Worm (Caenorhabditis elegans) whole organism, L3 larva: ENCODE results near the gene D2096.12.
"Not testable (repeated sequence)": the region's sequence is repeated elsewhere in the genome, so short reads cannot be mapped to it uniquely, and the experiment has no call there.

Experiments used
- R02D3.7 ChIP-seq: fragments of 150-350 bp; optimal IDR thresholded peaks from 2 replicates; lab custom pipeline; 2014; ENCODE audit warnings: missing biosample characterization, missing genetic modification characterization
- aly-2 ChIP-seq: fragments of 150-350 bp; optimal IDR thresholded peaks from 2 replicates; lab custom pipeline; 2014; ENCODE audit warnings: missing biosample characterization, missing genetic modification characterization
- ama-1 ChIP-seq: fragments of 150-350 bp; optimal IDR thresholded peaks from 2 replicates; lab custom pipeline; 2018
- ceh-16 ChIP-seq: sonication (generic microtip); optimal IDR thresholded peaks from 2 replicates; lab custom pipeline; 2017; ENCODE audit warnings: missing biosample characterization, missing genetic modification characterization
- ceh-28 ChIP-seq: fragments of 150-350 bp; optimal IDR thresholded peaks from 2 replicates; lab custom pipeline; 2014; ENCODE audit warnings: missing biosample characterization, missing genetic modification reagents, missing genetic modification characterization
- ceh-9 ChIP-seq: sonication (generic microtip); optimal IDR thresholded peaks from 2 replicates; lab custom pipeline; 2018; ENCODE audit warnings: missing biosample characterization, missing genetic modification characterization
- daf-12 ChIP-seq: fragments of 150-350 bp; optimal IDR thresholded peaks from 2 replicates; lab custom pipeline; 2014; ENCODE audit warnings: missing biosample characterization, missing genetic modification reagents, missing genetic modification characterization
- egl-27 ChIP-seq: sonication (generic microtip); optimal IDR thresholded peaks from 4 replicates; lab custom pipeline; 2017; ENCODE audit warnings: missing biosample characterization, missing genetic modification reagents, missing genetic modification characterization
- elt-2 ChIP-seq: sonication (generic microtip); optimal IDR thresholded peaks from 2 replicates; lab custom pipeline; 2016; ENCODE audit warnings: missing genetic modification reagents, mild to moderate bottlenecking, missing genetic modification characterization, missing compliant biosample characterization
- elt-3 ChIP-seq, 3 experiments: fragments of 150-350 bp in 1 of 3; sonication (generic microtip) in 2 of 3; optimal IDR thresholded peaks; 2 replicates in 2 of 3; 4 replicates in 1 of 3; lab custom pipeline; 2014 to 2017; ENCODE audit warnings: missing biosample characterization in 3 of 3, missing genetic modification characterization in 3 of 3
- fkh-10 ChIP-seq: sonication (generic microtip); optimal IDR thresholded peaks from 2 replicates; lab custom pipeline; 2017; ENCODE audit warnings: missing biosample characterization, missing genetic modification reagents, missing genetic modification characterization
- fos-1 ChIP-seq: fragments of 150-350 bp; optimal IDR thresholded peaks from 2 replicates; lab custom pipeline; 2014; ENCODE audit warnings: missing biosample characterization, missing genetic modification characterization
- hmg-11 ChIP-seq: sonication (generic microtip); optimal IDR thresholded peaks from 2 replicates; lab custom pipeline; 2016; ENCODE audit warnings: missing genetic modification characterization, missing compliant biosample characterization
- jun-1 ChIP-seq: fragments of 150-350 bp; optimal IDR thresholded peaks from 2 replicates; lab custom pipeline; 2014; ENCODE audit warnings: missing biosample characterization, missing genetic modification reagents, missing genetic modification characterization
- lin-39 ChIP-seq: fragments of 150-350 bp; optimal IDR thresholded peaks from 2 replicates; lab custom pipeline; 2018; ENCODE audit warnings: missing biosample characterization, missing genetic modification reagents, missing genetic modification characterization
- mml-1 ChIP-seq: fragments of 150-350 bp; sonication (generic microtip); optimal IDR thresholded peaks from 3 replicates; lab custom pipeline; 2014; ENCODE audit warnings: missing biosample characterization, missing genetic modification characterization
- nfya-1 ChIP-seq: sonication (generic microtip); optimal IDR thresholded peaks from 2 replicates; lab custom pipeline; 2017; ENCODE audit warnings: missing genetic modification characterization, mild to moderate bottlenecking, missing compliant biosample characterization, antibody characterized with exemption, moderate library complexity; ENCODE audit not compliant: insufficient read depth
- nhr-12 ChIP-seq: fragments of 150-350 bp; optimal IDR thresholded peaks from 2 replicates; lab custom pipeline; 2014; ENCODE audit warnings: missing biosample characterization, missing genetic modification characterization
- nhr-23 ChIP-seq: fragments of 150-350 bp; optimal IDR thresholded peaks from 2 replicates; lab custom pipeline; 2014; ENCODE audit warnings: missing biosample characterization, missing genetic modification reagents, missing genetic modification characterization
- nhr-237 ChIP-seq: fragments of 150-350 bp; optimal IDR thresholded peaks from 2 replicates; lab custom pipeline; 2014; ENCODE audit warnings: missing biosample characterization, missing genetic modification characterization
- nhr-25 ChIP-seq: sonication (generic microtip); optimal IDR thresholded peaks from 2 replicates; lab custom pipeline; 2017; ENCODE audit warnings: missing biosample characterization, missing genetic modification characterization
- nhr-28 ChIP-seq: fragments of 150-350 bp; optimal IDR thresholded peaks from 2 replicates; lab custom pipeline; 2014; ENCODE audit warnings: missing biosample characterization, missing genetic modification characterization
- nhr-43 ChIP-seq: sonication (generic microtip); optimal IDR thresholded peaks from 2 replicates; lab custom pipeline; 2016; ENCODE audit warnings: mild to moderate bottlenecking, missing genetic modification characterization, missing compliant biosample characterization; ENCODE audit not compliant: poor library complexity, severe bottlenecking
- nhr-67 ChIP-seq: fragments of 150-350 bp; optimal IDR thresholded peaks from 2 replicates; lab custom pipeline; 2014; ENCODE audit warnings: missing biosample characterization, missing genetic modification characterization
- nhr-76 ChIP-seq: fragments of 150-350 bp; sonication (generic microtip); optimal IDR thresholded peaks from 5 replicates; lab custom pipeline; 2014; ENCODE audit warnings: missing biosample characterization, missing genetic modification characterization
- nhr-77 ChIP-seq: fragments of 150-350 bp; optimal IDR thresholded peaks from 2 replicates; lab custom pipeline; 2014; ENCODE audit warnings: missing biosample characterization, missing genetic modification characterization
- pha-4 ChIP-seq: fragments of 150-350 bp; optimal IDR thresholded peaks from 2 replicates; lab custom pipeline; 2014; ENCODE audit warnings: missing biosample characterization, missing genetic modification reagents, missing genetic modification characterization
- sea-2 ChIP-seq: fragments of 150-350 bp; sonication (generic microtip); optimal IDR thresholded peaks from 4 replicates; lab custom pipeline; 2014; ENCODE audit warnings: missing biosample characterization, missing genetic modification reagents, missing genetic modification characterization
- skn-1 ChIP-seq: fragments of 150-350 bp; optimal IDR thresholded peaks from 2 replicates; lab custom pipeline; 2014; ENCODE audit warnings: missing biosample characterization, missing genetic modification characterization
- tbx-2 ChIP-seq: sonication (generic microtip); optimal IDR thresholded peaks from 2 replicates; lab custom pipeline; 2016; ENCODE audit warnings: mild to moderate bottlenecking, missing genetic modification characterization, missing compliant biosample characterization
- unc-62 ChIP-seq: fragments of 150-350 bp; sonication (generic microtip); optimal IDR thresholded peaks from 4 replicates; lab custom pipeline; 2014; ENCODE audit warnings: missing biosample characterization, missing genetic modification reagents, missing genetic modification characterization
- zag-1 ChIP-seq: fragments of 150-350 bp; optimal IDR thresholded peaks from 2 replicates; lab custom pipeline; 2014; ENCODE audit warnings: missing biosample characterization, missing genetic modification characterization

D2096.12 gene

ce11 chrIV:8382695-8383094 is 19.4 kb downstream of the D2096.12 start, which contains the start of gene D2096.9:
TSS of gene D2096.9 (minus strand) at chrIV:8382795.
- no peak for TF ChIP-seq tbx-2
- TF ChIP-seq R02D3.7 (tag; lab: Kevin White, UChicago), result no peak
- no peak for TF ChIP-seq nhr-67
- no peak for TF ChIP-seq unc-62 (GFP tag; lab: Kevin White, UChicago)
- no peak for TF ChIP-seq lin-39
- TF ChIP-seq nhr-43, result no peak
- TF ChIP-seq mml-1, result no peak
- no peak for TF ChIP-seq nhr-76 (tag; lab: Kevin White, UChicago)
- no peak for TF ChIP-seq sea-2 (GFP tag; lab: Kevin White, UChicago)
- TF ChIP-seq nfya-1 (tag; lab: Kevin White, UChicago), result no peak
- no peak for TF ChIP-seq ceh-16

ce11 chrIV:8384737-8385136 is 21.5 kb downstream of the D2096.12 start:
- no peak for TF ChIP-seq nfya-1 (tag; lab: Kevin White, UChicago)
- TF ChIP-seq jun-1 (tag; lab: Kevin White, UChicago), result no peak
- TF ChIP-seq nhr-76 (tag; lab: Kevin White, UChicago), result no peak
- TF ChIP-seq zag-1 (tag; lab: Kevin White, UChicago), result no peak
- TF ChIP-seq nhr-28 (tag; lab: Kevin White, UChicago), result no peak
- no peak for TF ChIP-seq tbx-2
- no peak for TF ChIP-seq ceh-16
- TF ChIP-seq ama-1, result no peak
- no peak for TF ChIP-seq fkh-10
- no peak for TF ChIP-seq mml-1
- no peak for TF ChIP-seq egl-27
- no peak for TF ChIP-seq daf-12 (tag; lab: Kevin White, UChicago)

ce11 chrIV:8385662-8386061 is 22.4 kb downstream of the D2096.12 start:
- TF ChIP-seq fkh-10 (no peak), zag-1 (tag; lab: Kevin White, UChicago) (no peak), nhr-43 (no peak), elt-3 (tag; optimal IDR thresholded peaks at IDR 0.05; lab: Kevin White, UChicago) (no peak), nhr-28 (tag; lab: Kevin White, UChicago) (no peak), unc-62 (GFP tag; lab: Kevin White, UChicago) (no peak), hmg-11 (no peak), nfya-1 (tag; lab: Kevin White, UChicago) (no peak), ceh-28 (tag; lab: Kevin White, UChicago) (no peak), aly-2 (tag; lab: Kevin White, UChicago) (no peak), ceh-9 (tag; lab: Kevin White, UChicago) (no peak), fos-1 (tag; lab: Kevin White, UChicago) (no peak), skn-1 (tag; lab: Kevin White, UChicago) (no peak), nhr-12 (tag; lab: Kevin White, UChicago) (no peak)

ce11 chrIV:8389139-8389538 is 25.9 kb downstream of the D2096.12 start, which contains the start of gene D2096.10:
TSS of gene D2096.10 (minus strand) at chrIV:8389239.
- not testable (repeated sequence) for TF ChIP-seq aly-2 (tag; lab: Kevin White, UChicago); skn-1 (tag; lab: Kevin White, UChicago); unc-62 (GFP tag; lab: Kevin White, UChicago)

- TF ChIP-seq hmg-11 (no peak), pha-4 (tag; lab: Kevin White, UChicago) (no peak), nhr-237 (tag; lab: Kevin White, UChicago) (no peak), nfya-1 (tag; lab: Kevin White, UChicago) (no peak), nhr-12 (tag; lab: Kevin White, UChicago) (no peak), egl-27 (no peak), nhr-43 (no peak), R02D3.7 (tag; lab: Kevin White, UChicago) (no peak), fos-1 (tag; lab: Kevin White, UChicago) (no peak), elt-2 (tag; lab: Kevin White, UChicago) (no peak), nhr-77 (no peak), ceh-16 (no peak), aly-2 (tag; lab: Kevin White, UChicago) (no peak), nhr-25 (tag; lab: Kevin White, UChicago) (no peak), lin-39 (no peak), nhr-23 (tag; lab: Kevin White, UChicago) (no peak), fkh-10 (no peak)
Measured at ce11 chrIV:8394105-8394504, 30.8 kb downstream of the D2096.12 start, which contains the start of gene D2096.11. TSS of gene D2096.11 (minus strand) at chrIV:8394205.
